Fruit fly (Drosophila melanogaster): ENCODE results near the gene alpha-Man-IIa.

Gene alpha-Man-IIa

DNA sequence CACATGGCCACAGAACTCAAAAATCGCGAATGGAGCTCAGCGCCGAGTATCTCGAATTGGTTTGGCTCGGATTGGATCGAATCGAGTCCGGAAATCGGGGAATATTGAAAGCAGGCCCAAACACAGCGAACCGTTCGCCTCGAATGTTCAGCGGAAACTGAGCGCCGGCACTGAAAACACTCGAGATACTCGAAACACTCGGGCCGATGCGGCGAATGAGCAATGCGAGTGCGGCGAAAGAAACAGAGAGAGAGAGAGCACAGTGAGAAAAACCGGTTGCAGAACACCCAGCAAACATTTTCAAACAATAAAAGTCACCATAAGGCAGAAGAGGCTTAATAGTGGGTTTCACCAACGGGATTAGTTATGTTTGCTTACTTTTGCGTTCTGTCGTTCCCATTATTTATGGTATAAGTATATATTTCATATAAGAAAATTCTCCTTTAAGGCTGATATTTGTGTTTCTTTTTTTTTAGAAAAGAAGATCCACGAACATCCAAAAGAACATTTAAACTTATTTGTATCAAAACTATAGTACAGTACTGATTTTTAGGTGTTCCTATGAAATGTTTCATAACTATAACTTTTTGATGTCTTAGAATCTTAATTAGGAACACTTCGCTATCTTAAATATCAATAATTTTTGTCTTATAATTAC is 17.8 kb upstream of the alpha-Man-IIa start, which contains the start of gene FER (continued):
- TF ChIP-seq CG6175 (GFP tag; IDR thresholded peaks at IDR 0.05), result no peak
- no peak for TF ChIP-seq tup (GFP tag; optimal IDR thresholded peaks at IDR 0.05)
- no peak for TF ChIP-seq Hmx (GFP tag; optimal IDR thresholded peaks at IDR 0.05)
- no peak for TF ChIP-seq Oaz (GFP tag; IDR thresholded peaks at IDR 0.05)
- no peak for TF ChIP-seq CG14667 (GFP tag; IDR thresholded peaks at IDR 0.05)
- no peak for TF ChIP-seq br (optimal IDR thresholded peaks at IDR 0.05)
- no peak for TF ChIP-seq psq (GFP tag; optimal IDR thresholded peaks at IDR 0.05)
- TF ChIP-seq CG9215 (GFP tag; IDR thresholded peaks at IDR 0.05), result no peak
- no peak for TF ChIP-seq Hr78 (GFP tag; optimal IDR thresholded peaks at IDR 0.05)
- TF ChIP-seq ase (GFP tag; IDR thresholded peaks at IDR 0.05), result no peak
- peak; percentile 44 for TF ChIP-seq CG1647 (GFP tag; optimal IDR thresholded peaks at IDR 0.05)
- no peak for TF ChIP-seq CG7928 (GFP tag; optimal IDR thresholded peaks at IDR 0.05)
- TF ChIP-seq mld (GFP tag; IDR thresholded peaks at IDR 0.05; ENCODE audit: partially characterized antibody), result 0 out of 3 replicates have a peak, but pooled peaks have one; percentile 59
- TF ChIP-seq H15 (GFP tag; IDR thresholded peaks at IDR 0.05), result no peak
- peak; percentile 73 for TF ChIP-seq CG12769 (tag; optimal IDR thresholded peaks at IDR 0.05)
- peak; percentile 57 for TF ChIP-seq pfk (GFP tag; optimal IDR thresholded peaks at IDR 0.05)
- peak; percentile 52 for TF ChIP-seq Scr (GFP tag; IDR thresholded peaks at IDR 0.05; ENCODE audit: partially characterized antibody)
- no peak for TF ChIP-seq Sry-β (GFP tag; optimal IDR thresholded peaks at IDR 0.05)
- no peak for TF ChIP-seq CG16815 (GFP tag; optimal IDR thresholded peaks at IDR 0.05)
- peak; percentile 38; the same call in 1 of the 3 replicates for TF ChIP-seq CG11695 (GFP tag; IDR thresholded peaks at IDR 0.05)
- no peak for TF ChIP-seq Oli (tag; optimal IDR thresholded peaks at IDR 0.05)
- TF ChIP-seq BEAF-32 (GFP tag; optimal IDR thresholded peaks at IDR 0.05), result no peak
- TF ChIP-seq CG11085 (GFP tag; IDR thresholded peaks at IDR 0.05), result no peak
- TF ChIP-seq nerfin-2 (GFP tag; IDR thresholded peaks at IDR 0.05; ENCODE audit: partially characterized antibody), result no peak; the same call in 1 of the 2 replicates
- TF ChIP-seq CG18619 (GFP tag; optimal IDR thresholded peaks at IDR 0.05), result no peak
- TF ChIP-seq CG1233 (GFP tag; optimal IDR thresholded peaks at IDR 0.05), result no peak
- no peak for TF ChIP-seq kni (GFP tag; optimal IDR thresholded peaks at IDR 0.05)
- TF ChIP-seq CG18011 (GFP tag; optimal IDR thresholded peaks at IDR 0.05), result no peak
- TF ChIP-seq CG34422 (GFP tag; IDR thresholded peaks at IDR 0.05), result peak; percentile 67; the same call in 1 of the 3 replicates
- peak; percentile 58 for TF ChIP-seq onecut (GFP tag; IDR thresholded peaks at IDR 0.05)
- 0 out of 2 replicates have a peak, but pooled peaks have one; percentile 41 for TF ChIP-seq wdn (GFP tag; IDR thresholded peaks at IDR 0.05)
- TF ChIP-seq CG1792 (GFP tag; optimal IDR thresholded peaks at IDR 0.05), result no peak
- TF ChIP-seq ap (GFP tag; IDR thresholded peaks at IDR 0.05), result no peak
- TF ChIP-seq dimm (GFP tag; IDR thresholded peaks at IDR 0.05), result no peak
- TF ChIP-seq grn (GFP tag; optimal IDR thresholded peaks at IDR 0.05), result peak; percentile 24
- no peak for TF ChIP-seq CG8765 (GFP tag; IDR thresholded peaks at IDR 0.05)
- no peak for TF ChIP-seq Nf-YA (GFP tag; IDR thresholded peaks at IDR 0.05)
- no peak for TF ChIP-seq Myb (GFP tag; optimal IDR thresholded peaks at IDR 0.05)
- no peak for TF ChIP-seq YL-1 (GFP tag; optimal IDR thresholded peaks at IDR 0.05)
- 0 out of 2 replicates have a peak, but pooled peaks have one; percentile 37 for TF ChIP-seq CG7372 (GFP tag; IDR thresholded peaks at IDR 0.05)
- TF ChIP-seq CG4424 (GFP tag; optimal IDR thresholded peaks at IDR 0.05), result peak; percentile 21
- TF ChIP-seq CG17328 (GFP tag; IDR thresholded peaks at IDR 0.05), result 0 out of 2 replicates have a peak, but pooled peaks have one; percentile 9
- TF ChIP-seq Mad (GFP tag; optimal IDR thresholded peaks at IDR 0.05), result no peak
- TF ChIP-seq CG6854 (GFP tag; optimal IDR thresholded peaks at IDR 0.05), result peak; percentile 69
- no peak for TF ChIP-seq Lhr (GFP tag; optimal IDR thresholded peaks at IDR 0.05)
- peak; percentile 23 for TF ChIP-seq CG17912 (GFP tag; optimal IDR thresholded peaks at IDR 0.05)
- TF ChIP-seq CG6813 (GFP tag; optimal IDR thresholded peaks at IDR 0.05), result peak; percentile 70
- TF ChIP-seq CG11456 (GFP tag; IDR thresholded peaks at IDR 0.05), result peak; percentile 18; the same call in 1 of the 3 replicates
- TF ChIP-seq CG16813 (GFP tag; IDR thresholded peaks at IDR 0.05; ENCODE audit: partially characterized antibody), result peak; percentile 22; the same call in 1 of the 3 replicates
- no peak for TF ChIP-seq dmrt11E (tag; optimal IDR thresholded peaks at IDR 0.05)
